Worm (Caenorhabditis elegans) whole organism, L4 larva: ENCODE data around the gene Y66D12A.1.

Source experiments
- R02D3.7 ChIP-seq: fragments of 150-350 bp; sonication (generic microtip); optimal IDR thresholded peaks from 3 replicates; lab custom pipeline; 2014; ENCODE audit warnings: missing biosample characterization, missing genetic modification characterization
- T26A8.4 ChIP-seq: fragments of 200-800 bp; sonication (Bioruptor generic); IDR thresholded peaks from 2 replicates; pipeline ENCODE4 v1.3.6; 2022; ENCODE audit warnings: missing genetic modification characterization, missing compliant biosample characterization
- aha-1 ChIP-seq: fragments of 150-350 bp; peaks from one replicate; lab custom pipeline; 2014; ENCODE audit warnings: missing biosample characterization, missing genetic modification characterization
- ceh-28 ChIP-seq: fragments of 150-350 bp; optimal IDR thresholded peaks from 2 replicates; lab custom pipeline; 2014; ENCODE audit warnings: missing biosample characterization, missing genetic modification reagents, missing genetic modification characterization
- ctbp-1 ChIP-seq: fragments of 200-800 bp; sonication (Bioruptor generic); IDR thresholded peaks from 2 replicates; pipeline ENCODE4 v1.3.6; 2022; ENCODE audit warnings: missing genetic modification reagents, missing genetic modification characterization, missing compliant biosample characterization
- daf-16 ChIP-seq, 3 experiments: sonication (generic microtip); optimal IDR thresholded peaks; 2 replicates each; lab custom pipeline; 2016 to 2017; ENCODE audit warnings: missing genetic modification characterization in 3 of 3, missing genetic modification reagents in 3 of 3, mild to moderate bottlenecking in 2 of 3, missing compliant biosample characterization in 2 of 3, missing biosample characterization in 1 of 3, moderate library complexity in 1 of 3
- dmd-8 ChIP-seq: fragments of 200-800 bp; sonication (Bioruptor generic); IDR thresholded peaks from 2 replicates; pipeline ENCODE4 v1.3.6; 2022; ENCODE audit warnings: missing genetic modification characterization, missing compliant biosample characterization
- egl-43 ChIP-seq: fragments of 200-800 bp; sonication (Bioruptor generic); IDR thresholded peaks from 2 replicates; pipeline ENCODE4 v1.3.6; 2022; ENCODE audit warnings: missing genetic modification reagents, missing genetic modification characterization, missing compliant biosample characterization
- gei-8 ChIP-seq: fragments of 200-800 bp; sonication (Bioruptor generic); optimal IDR thresholded peaks from 2 replicates; lab custom pipeline; 2018; ENCODE audit warnings: mild to moderate bottlenecking, missing genetic modification characterization, missing compliant biosample characterization
- hlh-30 ChIP-seq: sonication (generic microtip); optimal IDR thresholded peaks from 2 replicates; lab custom pipeline; 2017; ENCODE audit warnings: antibody characterized with exemption, mild to moderate bottlenecking, missing genetic modification characterization, missing compliant biosample characterization; ENCODE audit not compliant: insufficient read depth
- jun-1 ChIP-seq: fragments of 150-350 bp; optimal IDR thresholded peaks from 2 replicates; lab custom pipeline; 2014; ENCODE audit warnings: missing biosample characterization, missing genetic modification reagents, missing genetic modification characterization
- lim-7 ChIP-seq: fragments of 200-800 bp; sonication (Bioruptor generic); IDR thresholded peaks from 2 replicates; pipeline ENCODE4 v1.3.6; 2022; ENCODE audit warnings: missing genetic modification characterization, missing compliant biosample characterization
- lin-1 ChIP-seq: fragments of 200-800 bp; sonication (Bioruptor generic); IDR thresholded peaks from 2 replicates; pipeline ENCODE4 v1.3.6; 2022; ENCODE audit warnings: missing genetic modification reagents, missing genetic modification characterization, missing compliant biosample characterization
- lin-15B ChIP-seq: fragments of 150-350 bp; sonication (generic microtip); optimal IDR thresholded peaks from 3 replicates; lab custom pipeline; 2014; ENCODE audit warnings: missing biosample characterization, missing genetic modification characterization
- lin-29 ChIP-seq: fragments of 200-800 bp; sonication (Bioruptor generic); IDR thresholded peaks from 2 replicates; pipeline ENCODE4 v1.3.6; 2022; ENCODE audit warnings: missing genetic modification reagents, missing genetic modification characterization, missing compliant biosample characterization
- lin-38 ChIP-seq: fragments of 200-800 bp; sonication (Bioruptor generic); IDR thresholded peaks from 2 replicates; pipeline ENCODE4 v1.3.6; 2022; ENCODE audit warnings: missing genetic modification reagents, missing genetic modification characterization, missing compliant biosample characterization
- lin-39 ChIP-seq: fragments of 150-350 bp; optimal IDR thresholded peaks from 2 replicates; lab custom pipeline; 2014; ENCODE audit warnings: missing biosample characterization, missing genetic modification reagents, missing genetic modification characterization
- madf-5 ChIP-seq, 2 experiments: fragments of 200-800 bp; sonication (Bioruptor generic); IDR thresholded peaks; 2 replicates each; pipeline ENCODE4 v1.3.6; 2022; ENCODE audit warnings: missing compliant biosample characterization in 2 of 2, missing genetic modification characterization in 2 of 2
- madf-9 ChIP-seq: fragments of 200-800 bp; sonication (Bioruptor generic); conservative IDR thresholded peaks from 2 replicates; pipeline ENCODE4 v1.3.6; 2022; ENCODE audit warnings: missing genetic modification reagents, missing genetic modification characterization, missing compliant biosample characterization
- nhr-10 ChIP-seq: fragments of 150-350 bp; optimal IDR thresholded peaks from 2 replicates; lab custom pipeline; 2014; ENCODE audit warnings: missing biosample characterization, missing genetic modification characterization
- nhr-76 ChIP-seq: fragments of 150-350 bp; optimal IDR thresholded peaks from 2 replicates; lab custom pipeline; 2014; ENCODE audit warnings: missing biosample characterization, missing genetic modification characterization
- pha-4 ChIP-seq, 2 experiments: fragments of 150-350 bp in 1 of 2; fragments of 200-800 bp in 1 of 2; sonication (Bioruptor generic) in 1 of 2; IDR thresholded peaks in 1 of 2; optimal IDR thresholded peaks in 1 of 2; 2 replicates each; pipeline versions ENCODE4 v1.3.6 to Lab custom; 2014 to 2022; ENCODE audit warnings: missing genetic modification characterization in 2 of 2, missing genetic modification reagents in 2 of 2, missing biosample characterization in 1 of 2, missing compliant biosample characterization in 1 of 2
- php-3 ChIP-seq: fragments of 200-800 bp; sonication (Bioruptor generic); IDR thresholded peaks from 2 replicates; pipeline ENCODE4 v1.3.6; 2022; ENCODE audit warnings: missing genetic modification reagents, missing genetic modification characterization, missing compliant biosample characterization
- saeg-2 ChIP-seq: fragments of 200-800 bp; sonication (Bioruptor generic); IDR thresholded peaks from 2 replicates; pipeline ENCODE4 v1.3.6; 2022; ENCODE audit warnings: missing genetic modification reagents, missing genetic modification characterization, missing compliant biosample characterization
- set-16 ChIP-seq: fragments of 200-800 bp; sonication (Bioruptor generic); IDR thresholded peaks from 2 replicates; pipeline ENCODE4 v1.3.6; 2022; ENCODE audit warnings: missing genetic modification reagents, missing genetic modification characterization, missing compliant biosample characterization
- snpc-1.2 ChIP-seq: fragments of 200-800 bp; sonication (Bioruptor generic); IDR thresholded peaks from 2 replicates; pipeline ENCODE4 v1.3.6; 2022; ENCODE audit warnings: missing genetic modification reagents, missing genetic modification characterization, missing compliant biosample characterization
- tra-1 ChIP-seq: fragments of 200-800 bp; sonication (Bioruptor generic); IDR thresholded peaks from 2 replicates; pipeline ENCODE4 v1.3.6; 2022; ENCODE audit warnings: missing genetic modification reagents, missing genetic modification characterization, missing compliant biosample characterization
- unc-39 ChIP-seq: sonication (generic microtip); optimal IDR thresholded peaks from 2 replicates; lab custom pipeline; 2017; ENCODE audit warnings: missing biosample characterization, missing genetic modification characterization
- unc-62 ChIP-seq, 3 experiments: fragments of 150-350 bp in 1 of 3; sonication (generic microtip); optimal IDR thresholded peaks in 2 of 3; peaks in 1 of 3; 1 replicate in 1 of 3; 2 replicates in 2 of 3; lab custom pipeline; 2014 to 2017; ENCODE audit warnings: missing biosample characterization in 3 of 3, missing genetic modification characterization in 3 of 3, missing genetic modification reagents in 3 of 3, missing genotype in 1 of 3
- zag-1 ChIP-seq: fragments of 150-350 bp; optimal IDR thresholded peaks from 2 replicates; lab custom pipeline; 2014; ENCODE audit warnings: missing biosample characterization, missing genetic modification characterization
- zfp-3 ChIP-seq: fragments of 200-800 bp; sonication (Bioruptor generic); conservative IDR thresholded peaks from 2 replicates; pipeline ENCODE4 v1.3.6; 2022; ENCODE audit warnings: missing genetic modification reagents, missing genetic modification characterization, missing compliant biosample characterization
- ztf-7 ChIP-seq: fragments of 150-350 bp; optimal IDR thresholded peaks from 2 replicates; lab custom pipeline; 2014; ENCODE audit warnings: missing biosample characterization, missing genetic modification characterization

The Y66D12A.1 gene

ce11 chrIII:11590255-11590654 lies 17.7 kb upstream of the Y66D12A.1 start:
- TF ChIP-seq unc-62 (GFP tag; optimal IDR thresholded peaks at IDR 0.05 in 1 of 2; lab: Kevin White, UChicago) (no peak), unc-62 (tag; optimal IDR thresholded peaks at IDR 0.05; lab: Kevin White, UChicago) (no peak), zag-1 (tag; lab: Kevin White, UChicago) (no peak), lin-38 (peak; percentile 80)

ce11 chrIII:11592096-11592495 lies 15.9 kb upstream of the Y66D12A.1 start:
- no peak for TF ChIP-seq ztf-7 (tag; lab: Kevin White, UChicago)
- TF ChIP-seq ceh-28: peak; percentile 84

ce11 chrIII:11608970-11609369 lies 1.0 kb downstream of the Y66D12A.1 start:
- TF ChIP-seq egl-43: peak; percentile 56; the same call in 1 of the 2 replicates
- 0 out of 2 replicates have a peak, but pooled peaks have one; percentile 45 for TF ChIP-seq lim-7
- TF ChIP-seq snpc-1.2 (GFP tag; lab: Robert Waterston, UW): 0 out of 2 replicates have a peak, but pooled peaks have one; percentile 24
- TF ChIP-seq tra-1 (GFP tag; lab: Robert Waterston, UW): 0 out of 2 replicates have a peak, but pooled peaks have one; percentile 9
- TF ChIP-seq ctbp-1 (GFP tag; lab: Robert Waterston, UW): 0 out of 2 replicates have a peak, but pooled peaks have one; percentile 32
- TF ChIP-seq dmd-8: 0 out of 2 replicates have a peak, but pooled peaks have one; percentile 53
- peak; percentile 62 for TF ChIP-seq lin-38

- TF ChIP-seq gei-8 (GFP tag; lab: Kevin White, UChicago): no peak
- no peak for TF ChIP-seq ceh-28
- no peak for TF ChIP-seq hlh-30
- no peak for TF ChIP-seq lin-29 (GFP tag; lab: Robert Waterston, UW)
- TF ChIP-seq madf-9 (GFP tag; lab: Robert Waterston, UW): no peak
- TF ChIP-seq aha-1 (tag; lab: Kevin White, UChicago): no peak
- no peak for TF ChIP-seq T26A8.4 (GFP tag; lab: Robert Waterston, UW)
- no peak for TF ChIP-seq unc-62 (GFP tag; optimal IDR thresholded peaks at IDR 0.05 in 1 of 2; lab: Kevin White, UChicago)
- TF ChIP-seq unc-62 (tag; optimal IDR thresholded peaks at IDR 0.05; lab: Kevin White, UChicago): no peak
- TF ChIP-seq lin-39: no peak
- no peak for TF ChIP-seq zfp-3 (GFP tag; lab: Robert Waterston, UW)
- no peak for TF ChIP-seq unc-39 (tag; lab: Kevin White, UChicago)
- no peak for TF ChIP-seq nhr-10 (tag; lab: Kevin White, UChicago)
- no peak for TF ChIP-seq ztf-7 (tag; lab: Kevin White, UChicago)
- no peak for TF ChIP-seq R02D3.7 (tag; lab: Kevin White, UChicago)
- TF ChIP-seq lin-1 (GFP tag; lab: Robert Waterston, UW): no peak
Measured at ce11 chrIII:11609568-11609967, 1.6 kb downstream of the Y66D12A.1 start, which contains the start of gene Y66D12A.30. Gene Y66D12A.30, plus strand, starts transcription at chrIII:11609868.

- TF ChIP-seq lin-15B (tag; lab: Kevin White, UChicago) (no peak), saeg-2 (GFP tag; lab: Robert Waterston, UW) (no peak), madf-5 (GFP tag; IDR thresholded peaks at IDR 0.05; lab: Robert Waterston, UW) (no peak), lim-7 (0 out of 2 replicates have a peak, but pooled peaks have one; percentile 3), jun-1 (tag; lab: Kevin White, UChicago) (no peak), pha-4 (GFP tag; IDR thresholded peaks at IDR 0.05; lab: Robert Waterston, UW) (peak; percentile 98; the same call in 1 of the 2 replicates), pha-4 (tag; optimal IDR thresholded peaks at IDR 0.05; lab: Kevin White, UChicago) (no peak), daf-16 (GFP tag; optimal IDR thresholded peaks at IDR 0.05; lab: Kevin White, UChicago) (no peak), daf-16 (tag; optimal IDR thresholded peaks at IDR 0.05; lab: Kevin White, UChicago) (no peak), unc-39 (tag; lab: Kevin White, UChicago) (no peak), dmd-8 (0 out of 2 replicates have a peak, but pooled peaks have one; percentile 39), aha-1 (tag; lab: Kevin White, UChicago) (peak; percentile 62), php-3 (GFP tag; lab: Robert Waterston, UW) (0 out of 2 replicates have a peak, but pooled peaks have one; percentile 23), set-16 (GFP tag; lab: Robert Waterston, UW) (peak; percentile 99), nhr-76 (tag; lab: Kevin White, UChicago) (no peak)
Measured at ce11 chrIII:11611618-11612247, 3.8 kb downstream of the Y66D12A.1 start.
